Fruit fly (Drosophila melanogaster) whole organism, adult: ENCODE measurements around the gene knk.

Experiments used
- CG11617 ChIP-seq: fragments of 200-800 bp; sonication (Bioruptor generic); optimal IDR thresholded peaks from 2 replicates; lab custom pipeline; 2017; ENCODE audit warnings: mild to moderate bottlenecking, missing biosample characterization, missing genetic modification reagents, missing genetic modification characterization
- CG12768 ChIP-seq: fragments of 200-800 bp; sonication (Bioruptor generic); optimal IDR thresholded peaks from 2 replicates; lab custom pipeline; 2017; ENCODE audit warnings: missing biosample characterization, missing genetic modification characterization, mild to moderate bottlenecking, moderate library complexity, missing genetic modification reagents
- CG14711 ChIP-seq: fragments of 200-800 bp; sonication (Bioruptor generic); optimal IDR thresholded peaks from 2 replicates; lab custom pipeline; 2018; ENCODE audit warnings: missing biosample characterization, mild to moderate bottlenecking, missing genetic modification characterization, moderate library complexity
- CG1620 ChIP-seq: fragments of 200-800 bp; sonication (Bioruptor generic); optimal IDR thresholded peaks from 2 replicates; lab custom pipeline; 2016; ENCODE audit warnings: missing biosample characterization, missing genetic modification characterization
- CG33017 ChIP-seq: fragments of 200-800 bp; sonication (Bioruptor generic); optimal IDR thresholded peaks from 2 replicates; lab custom pipeline; 2018; ENCODE audit warnings: missing biosample characterization, mild to moderate bottlenecking, missing genetic modification characterization, moderate library complexity
- CG5204 ChIP-seq: fragments of 200-800 bp; sonication (Bioruptor generic); optimal IDR thresholded peaks from 2 replicates; lab custom pipeline; 2016; ENCODE audit warnings: missing biosample characterization, missing genetic modification characterization
- CG7045 ChIP-seq: fragments of 200-800 bp; sonication (Bioruptor generic); optimal IDR thresholded peaks from 2 replicates; lab custom pipeline; 2017; ENCODE audit warnings: missing biosample characterization, mild to moderate bottlenecking, missing genetic modification characterization
- CG7101 ChIP-seq: fragments of 200-800 bp; sonication (Bioruptor generic); optimal IDR thresholded peaks from 2 replicates; lab custom pipeline; 2018; ENCODE audit warnings: missing biosample characterization, mild to moderate bottlenecking, missing genetic modification characterization, moderate library complexity
- Clk ChIP-seq: fragments of 200-800 bp; sonication (Bioruptor generic); optimal IDR thresholded peaks from 2 replicates; lab custom pipeline; 2017; ENCODE audit warnings: missing biosample characterization, missing genetic modification characterization
- Crg-1 ChIP-seq: fragments of 200-800 bp; sonication (Bioruptor generic); optimal IDR thresholded peaks from 2 replicates; lab custom pipeline; 2016; ENCODE audit warnings: missing biosample characterization, missing genetic modification characterization
- Hr96 ChIP-seq: fragments of 200-800 bp; sonication (Bioruptor generic); optimal IDR thresholded peaks from 2 replicates; lab custom pipeline; 2016; ENCODE audit warnings: missing biosample characterization, missing genetic modification characterization
- Mnt ChIP-seq: fragments of 200-800 bp; sonication (Bioruptor generic); optimal IDR thresholded peaks from 2 replicates; lab custom pipeline; 2016; ENCODE audit warnings: missing biosample characterization, mild to moderate bottlenecking, missing genetic modification characterization
- bab1 ChIP-seq: fragments of 200-800 bp; sonication (Bioruptor generic); optimal IDR thresholded peaks from 3 replicates; lab custom pipeline; 2019; ENCODE audit warnings: missing biosample characterization, mild to moderate bottlenecking, missing genetic modification characterization, moderate library complexity
- cic ChIP-seq: fragments of 200-800 bp; sonication (Bioruptor generic); optimal IDR thresholded peaks from 2 replicates; lab custom pipeline; 2017; ENCODE audit warnings: missing biosample characterization, mild to moderate bottlenecking, missing genetic modification characterization, moderate library complexity
- cnc ChIP-seq, 2 experiments: fragments of >200 bp; optimal IDR thresholded peaks; 2 replicates each; lab custom pipeline; 2017
- kay ChIP-seq: fragments of 200-800 bp; sonication (Bioruptor generic); peaks from one replicate; lab custom pipeline; 2016; ENCODE audit warnings: missing biosample characterization, missing genetic modification characterization, borderline replicate concordance
- ovo ChIP-seq: fragments of 200-800 bp; sonication (Bioruptor generic); optimal IDR thresholded peaks from 2 replicates; lab custom pipeline; 2016; ENCODE audit warnings: missing biosample characterization, missing genetic modification characterization
- pad ChIP-seq: fragments of 200-800 bp; sonication (Bioruptor generic); optimal IDR thresholded peaks from 3 replicates; lab custom pipeline; 2017; ENCODE audit warnings: missing biosample characterization, missing genetic modification characterization, mild to moderate bottlenecking, moderate library complexity, missing genetic modification reagents
- tj ChIP-seq: fragments of 200-800 bp; sonication (Bioruptor generic); optimal IDR thresholded peaks from 3 replicates; lab custom pipeline; 2017; ENCODE audit warnings: missing biosample characterization, mild to moderate bottlenecking, missing genetic modification characterization, moderate library complexity
- toe ChIP-seq: fragments of 200-800 bp; sonication (Bioruptor generic); optimal IDR thresholded peaks from 2 replicates; lab custom pipeline; 2016; ENCODE audit warnings: missing biosample characterization, missing genetic modification characterization

Gene knk

dm6 chr3R:10125477-10125876 is at the start of gene knk:
Gene knk (minus strand): TSS chr3R:10125664.
- TF ChIP-seq kay (GFP tag; lab: Kevin White, UChicago) (no peak), ovo (GFP tag; lab: Kevin White, UChicago) (peak; percentile 16)

dm6 chr3R:10170356-10170876 is 45.0 kb upstream of the knk start, which contains the start of gene Best1:
Gene Best1 (minus strand): TSS chr3R:10170487.
- TF ChIP-seq kay (GFP tag; lab: Kevin White, UChicago) (no peak), CG7101 (tag; lab: Kevin White, UChicago) (peak; percentile 96), tj (peak; percentile 62), CG14711 (tag; lab: Kevin White, UChicago) (peak; percentile 90), CG12768 (peak; percentile 92), CG7045 (GFP tag; lab: Kevin White, UChicago) (peak; percentile 87), cic (GFP tag; lab: Kevin White, UChicago) (peak; percentile 64), cnc (optimal IDR thresholded peaks at IDR 0.05; lab: Kevin White, UChicago) (no peak), CG33017 (tag; lab: Kevin White, UChicago) (peak; percentile 93), pad (GFP tag; lab: Kevin White, UChicago) (peak; percentile 83), CG1620 (GFP tag; lab: Kevin White, UChicago) (peak; percentile 63), toe (peak; percentile 53), Crg-1 (peak; percentile 67), Hr96 (GFP tag; lab: Kevin White, UChicago) (peak; percentile 68), Clk (GFP tag; lab: Kevin White, UChicago) (peak; percentile 69), Mnt (peak; percentile 87), ovo (GFP tag; lab: Kevin White, UChicago) (peak; percentile 76), CG5204 (GFP tag; lab: Kevin White, UChicago) (peak; percentile 65), bab1 (GFP tag; lab: Kevin White, UChicago) (peak; percentile 96), CG11617 (GFP tag; lab: Kevin White, UChicago) (peak; percentile 94)

dm6 chr3R:10169124-10169766 is 43.8 kb upstream of the knk start:
- TF ChIP-seq kay (GFP tag; lab: Kevin White, UChicago) (peak; percentile 80), toe (no peak), CG12768 (no peak), Crg-1 (no peak), CG11617 (GFP tag; lab: Kevin White, UChicago) (no peak), tj (peak; percentile 66), Clk (GFP tag; lab: Kevin White, UChicago) (no peak)

dm6 chr3R:10168483-10169064 is 43.1 kb upstream of the knk start:
- TF ChIP-seq Clk (GFP tag; lab: Kevin White, UChicago) (peak; percentile 56), kay (GFP tag; lab: Kevin White, UChicago) (peak; percentile 95), CG1620 (GFP tag; lab: Kevin White, UChicago) (peak; percentile 68), CG14711 (tag; lab: Kevin White, UChicago) (peak; percentile 72), CG5204 (GFP tag; lab: Kevin White, UChicago) (peak; percentile 41), CG7101 (tag; lab: Kevin White, UChicago) (peak; percentile 87), CG33017 (tag; lab: Kevin White, UChicago) (peak; percentile 85), CG12768 (peak; percentile 91), CG7045 (GFP tag; lab: Kevin White, UChicago) (peak; percentile 86), bab1 (GFP tag; lab: Kevin White, UChicago) (peak; percentile 52), toe (peak; percentile 70), CG11617 (GFP tag; lab: Kevin White, UChicago) (peak; percentile 70), tj (no peak), Crg-1 (peak; percentile 92), Hr96 (GFP tag; lab: Kevin White, UChicago) (peak; percentile 33), cnc (optimal IDR thresholded peaks at IDR 0.05; lab: Kevin White, UChicago) (no peak), pad (GFP tag; lab: Kevin White, UChicago) (peak; percentile 66), cic (GFP tag; lab: Kevin White, UChicago) (peak; percentile 65), Mnt (peak; percentile 16), ovo (GFP tag; lab: Kevin White, UChicago) (peak; percentile 78)

- TF ChIP-seq CG14711 (tag; lab: Kevin White, UChicago) (no peak), CG11617 (GFP tag; lab: Kevin White, UChicago) (no peak), CG5204 (GFP tag; lab: Kevin White, UChicago) (no peak), Crg-1 (no peak), kay (GFP tag; lab: Kevin White, UChicago) (peak; percentile 86), pad (GFP tag; lab: Kevin White, UChicago) (no peak), Mnt (no peak)
Measured at dm6 chr3R:10167280-10167679, 41.8 kb upstream of the knk start.

dm6 chr3R:10166334-10166733 is 40.9 kb upstream of the knk start:
- TF ChIP-seq CG1620 (GFP tag; lab: Kevin White, UChicago) (no peak), bab1 (GFP tag; lab: Kevin White, UChicago) (no peak), pad (GFP tag; lab: Kevin White, UChicago) (no peak), CG7101 (tag; lab: Kevin White, UChicago) (peak; percentile 26), CG33017 (tag; lab: Kevin White, UChicago) (no peak), cic (GFP tag; lab: Kevin White, UChicago) (peak; percentile 29), tj (no peak), CG14711 (tag; lab: Kevin White, UChicago) (peak; percentile 16), CG7045 (GFP tag; lab: Kevin White, UChicago) (no peak), CG11617 (GFP tag; lab: Kevin White, UChicago) (peak; percentile 35), Mnt (peak; percentile 43), ovo (GFP tag; lab: Kevin White, UChicago) (no peak), CG12768 (peak; percentile 27), toe (no peak), kay (GFP tag; lab: Kevin White, UChicago) (peak; percentile 77), Hr96 (GFP tag; lab: Kevin White, UChicago) (peak; percentile 29), Clk (GFP tag; lab: Kevin White, UChicago) (no peak), CG5204 (GFP tag; lab: Kevin White, UChicago) (no peak), cnc (optimal IDR thresholded peaks at IDR 0.05; lab: Kevin White, UChicago) (no peak), Crg-1 (no peak)
